Worm (Caenorhabditis elegans): Measurements from ENCODE around the gene ehs-1.

DNA sequence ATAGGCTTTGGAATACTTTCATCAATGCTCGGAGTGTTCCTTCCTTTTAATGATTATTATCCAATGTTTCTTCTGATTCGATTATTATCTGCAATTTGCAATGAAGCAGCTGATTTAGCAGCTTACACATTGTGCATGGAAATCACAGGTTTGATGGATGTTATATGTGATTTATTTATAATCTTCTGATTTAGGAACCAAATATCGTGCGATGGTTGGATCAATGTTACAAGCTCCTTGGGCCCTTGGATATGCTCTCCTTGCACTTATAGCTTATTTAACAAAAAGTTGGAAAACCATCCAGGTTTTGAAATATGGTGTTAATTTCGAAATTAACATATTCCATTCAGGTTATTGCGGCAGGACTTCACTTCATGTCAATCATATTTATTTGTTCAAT is 35.0 kb upstream of the ehs-1 start:
- no peak for TF ChIP-seq aly-2 (tag; optimal IDR thresholded peaks at IDR 0.05)
- TF ChIP-seq nhr-237 (tag; optimal IDR thresholded peaks at IDR 0.05), result no peak
- TF ChIP-seq lin-13 (GFP tag; optimal IDR thresholded peaks at IDR 0.05), result no peak
- TF ChIP-seq ama-1 (optimal IDR thresholded peaks at IDR 0.05), result no peak

Data from whole organism, L2 larva.